Fruit fly (Drosophila melanogaster): ENCODE data around the gene CG32298.

DNA sequence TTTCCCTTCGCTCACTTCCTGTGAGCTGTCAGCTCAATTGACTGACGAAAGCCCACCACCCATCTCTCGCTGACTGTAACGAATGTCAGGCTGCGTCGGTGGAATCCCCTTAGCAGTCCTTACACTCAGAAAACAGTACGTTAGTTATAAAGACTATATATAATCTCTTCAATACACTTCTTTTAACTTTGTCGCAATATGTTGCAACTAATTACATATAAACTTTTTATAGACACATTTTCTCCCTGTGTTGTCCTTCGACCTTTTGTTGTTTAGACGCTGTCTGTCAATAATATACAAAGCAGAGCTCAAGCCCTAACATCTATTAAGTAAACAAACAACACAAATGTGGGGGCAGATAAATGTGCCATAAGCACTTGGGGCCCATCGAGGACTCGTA, 30.3 kb upstream of the CG32298 start:
- TF ChIP-seq CG8478 (optimal IDR thresholded peaks at IDR 0.05) (no peak), CTCF (optimal IDR thresholded peaks at IDR 0.05) (no peak)
